Fruit fly (Drosophila melanogaster): Measurements from ENCODE around the gene Oseg4.

Gene Oseg4

dm6 chr3L:1746338-1747199 lies 11.0 kb upstream of the Oseg4 start, which contains the start of gene CG13921 (continued):
- TF ChIP-seq CG3281 (GFP tag; optimal IDR thresholded peaks at IDR 0.05) (peak; percentile 97), Vsx1 (GFP tag; optimal IDR thresholded peaks at IDR 0.05) (peak; percentile 97), CG6254 (GFP tag; optimal IDR thresholded peaks at IDR 0.05) (peak; percentile 97), CG12744 (GFP tag; optimal IDR thresholded peaks at IDR 0.05) (peak; percentile 99), z (GFP tag; IDR thresholded peaks at IDR 0.05) (peak; percentile 87), ken (GFP tag; IDR thresholded peaks at IDR 0.05) (peak; percentile 99), hth (optimal IDR thresholded peaks at IDR 0.05) (no peak), maf-S (GFP tag; optimal IDR thresholded peaks at IDR 0.05) (peak; percentile 99), CG1647 (GFP tag; optimal IDR thresholded peaks at IDR 0.05) (peak; percentile 99), Neu2 (GFP tag; optimal IDR thresholded peaks at IDR 0.05; ENCODE audit: borderline replicate concordance) (peak; percentile 99), CG43689 (GFP tag; IDR thresholded peaks at IDR 0.05) (peak; percentile 96), H15 (GFP tag; IDR thresholded peaks at IDR 0.05) (peak; percentile 99), CG13775 (GFP tag; optimal IDR thresholded peaks at IDR 0.05) (peak; percentile 99), CG7928 (GFP tag; optimal IDR thresholded peaks at IDR 0.05) (peak; percentile 81), CG31365 (tag; optimal IDR thresholded peaks at IDR 0.05) (peak; percentile 94), ttk (GFP tag; IDR thresholded peaks at IDR 0.05) (peak; percentile 99), CG3163 (GFP tag; optimal IDR thresholded peaks at IDR 0.05) (peak; percentile 93), Gug (GFP tag; IDR thresholded peaks at IDR 0.05) (peak; percentile 99), CG34422 (GFP tag; IDR thresholded peaks at IDR 0.05) (peak; percentile 99), stc (GFP tag; IDR thresholded peaks at IDR 0.05) (peak; percentile 99), CG8359 (GFP tag; optimal IDR thresholded peaks at IDR 0.05; ENCODE audit: borderline replicate concordance) (peak; percentile 96), wek (GFP tag; optimal IDR thresholded peaks at IDR 0.05) (peak; percentile 95), ro (GFP tag; IDR thresholded peaks at IDR 0.05) (peak; percentile 91), Dip3 (GFP tag; optimal IDR thresholded peaks at IDR 0.05) (peak; percentile 95), jing (GFP tag; optimal IDR thresholded peaks at IDR 0.05) (peak; percentile 98), dpn (GFP tag; optimal IDR thresholded peaks at IDR 0.05) (peak; percentile 99), sisA (GFP tag; IDR thresholded peaks at IDR 0.05) (peak; percentile 100), Ets65A (GFP tag) (peak; percentile 100), CG10274 (GFP tag; optimal IDR thresholded peaks at IDR 0.05) (peak; percentile 95), grau (tag; optimal IDR thresholded peaks at IDR 0.05) (peak; percentile 97), CG15514 (GFP tag; optimal IDR thresholded peaks at IDR 0.05) (peak; percentile 92), CG6813 (GFP tag; optimal IDR thresholded peaks at IDR 0.05) (peak; percentile 99), CG8924 (tag; optimal IDR thresholded peaks at IDR 0.05) (peak; percentile 99), Aef1 (GFP tag; IDR thresholded peaks at IDR 0.05) (peak; percentile 99), CG4820 (GFP tag; optimal IDR thresholded peaks at IDR 0.05) (peak; percentile 99), disco-r (GFP tag; optimal IDR thresholded peaks at IDR 0.05) (peak; percentile 98), bigmax (GFP tag; optimal IDR thresholded peaks at IDR 0.05) (peak; percentile 63), CG13123 (GFP tag; optimal IDR thresholded peaks at IDR 0.05) (peak; percentile 98), gcm (GFP tag; optimal IDR thresholded peaks at IDR 0.05) (peak; percentile 98), trh (GFP tag; optimal IDR thresholded peaks at IDR 0.05) (peak; percentile 97), Nf-YC (tag; optimal IDR thresholded peaks at IDR 0.05) (peak; percentile 88), Sin3A (optimal IDR thresholded peaks at IDR 0.05) (no peak), CG30431 (GFP tag; optimal IDR thresholded peaks at IDR 0.05) (peak; percentile 99), Hmr (GFP tag; optimal IDR thresholded peaks at IDR 0.05) (peak; percentile 98), CG14441 (GFP tag; IDR thresholded peaks at IDR 0.05) (peak; percentile 97), CG17568 (GFP tag; optimal IDR thresholded peaks at IDR 0.05) (no peak), CG1602 (GFP tag; optimal IDR thresholded peaks at IDR 0.05) (peak; percentile 99), CG3726 (GFP tag; IDR thresholded peaks at IDR 0.05) (peak; percentile 99), exex (tag; optimal IDR thresholded peaks at IDR 0.05) (peak; percentile 82), Chrac-16 (GFP tag; optimal IDR thresholded peaks at IDR 0.05) (peak; percentile 99)
